Worm (Caenorhabditis elegans) whole organism, L3 larva: ENCODE results near the gene Y73C8C.4.

Source experiments
- ama-1 ChIP-seq: fragments of 150-350 bp; optimal IDR thresholded peaks from 2 replicates; lab custom pipeline; 2018
- fos-1 ChIP-seq: fragments of 150-350 bp; optimal IDR thresholded peaks from 2 replicates; lab custom pipeline; 2014; ENCODE audit warnings: missing biosample characterization, missing genetic modification characterization
- unc-62 ChIP-seq: fragments of 150-350 bp; sonication (generic microtip); optimal IDR thresholded peaks from 4 replicates; lab custom pipeline; 2014; ENCODE audit warnings: missing biosample characterization, missing genetic modification reagents, missing genetic modification characterization
- ztf-11 ChIP-seq: fragments of 150-350 bp; optimal IDR thresholded peaks from 2 replicates; lab custom pipeline; 2014; ENCODE audit warnings: missing biosample characterization, missing genetic modification characterization

DNA sequence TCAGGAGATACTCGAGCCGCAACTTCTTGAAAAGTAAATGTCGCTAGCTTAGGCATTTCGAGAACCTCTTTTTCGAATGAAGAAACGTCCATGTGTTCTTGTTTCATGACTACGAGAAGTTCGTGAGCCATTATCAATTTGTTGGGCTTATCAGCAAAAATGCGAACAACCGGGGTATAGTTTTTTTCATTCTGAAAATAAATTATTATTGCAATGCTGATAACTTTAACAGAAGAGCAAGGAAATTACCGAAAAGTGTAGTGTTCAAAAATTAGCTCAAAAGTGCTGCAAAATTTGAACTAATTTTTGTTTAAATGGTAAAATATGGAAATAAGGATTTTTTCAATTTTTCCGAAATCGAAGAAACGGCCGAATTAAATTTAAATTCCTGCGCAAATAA lies 10.2 kb upstream of the Y73C8C.4 start:
- no peak for TF ChIP-seq ztf-11 (tag; lab: Kevin White, UChicago)
- TF ChIP-seq unc-62 (GFP tag; lab: Kevin White, UChicago), result no peak
- TF ChIP-seq ama-1 (lab: Kevin White, UChicago), result no peak
- no peak for TF ChIP-seq fos-1
